Fruit fly (Drosophila melanogaster): ENCODE measurements around the gene CG4686.
A peak's percentile ranks its signal among the peaks of the same experiment; 100 is the strongest.

Gene CG4686

dm6 chr3R:19863979-19864775 is at the start of gene CG4686, which contains the start of gene CG4572 (continued):
- TF ChIP-seq unpg (GFP tag; optimal IDR thresholded peaks at IDR 0.05) (peak; percentile 68), CG31365 (tag; optimal IDR thresholded peaks at IDR 0.05) (no peak), Vsx1 (GFP tag; optimal IDR thresholded peaks at IDR 0.05) (no peak), gsb (GFP tag; IDR thresholded peaks at IDR 0.05) (no peak), CG2120 (GFP tag; optimal IDR thresholded peaks at IDR 0.05) (peak; percentile 91), Nf-YC (tag; optimal IDR thresholded peaks at IDR 0.05) (peak; percentile 83), br (optimal IDR thresholded peaks at IDR 0.05) (no peak), CG14860 (GFP tag; IDR thresholded peaks at IDR 0.05; ENCODE audit: partially characterized antibody) (no peak), CG10654 (GFP tag; optimal IDR thresholded peaks at IDR 0.05) (peak; percentile 75), scrt (GFP tag; optimal IDR thresholded peaks at IDR 0.05) (peak; percentile 55), gem (tag; optimal IDR thresholded peaks at IDR 0.05) (peak; percentile 84), Chrac-16 (GFP tag; optimal IDR thresholded peaks at IDR 0.05) (peak; percentile 64), Neu2 (GFP tag; optimal IDR thresholded peaks at IDR 0.05; ENCODE audit: borderline replicate concordance) (no peak), CG2116 (GFP tag; optimal IDR thresholded peaks at IDR 0.05) (peak; percentile 68), C15 (GFP tag; IDR thresholded peaks at IDR 0.05) (no peak), Optix (GFP tag; IDR thresholded peaks at IDR 0.05) (no peak), CG12155 (GFP tag; optimal IDR thresholded peaks at IDR 0.05) (peak; percentile 72), CG15479 (GFP tag; optimal IDR thresholded peaks at IDR 0.05) (no peak), CG8924 (tag; optimal IDR thresholded peaks at IDR 0.05) (peak; percentile 70), Antp (GFP tag; optimal IDR thresholded peaks at IDR 0.05) (peak; percentile 70), Ets97D (GFP tag; optimal IDR thresholded peaks at IDR 0.05) (peak; percentile 40), CG32532 (GFP tag; IDR thresholded peaks at IDR 0.05) (peak; percentile 86), CG32767 (GFP tag; IDR thresholded peaks at IDR 0.05) (no peak), jigr1 (GFP tag; IDR thresholded peaks at IDR 0.05) (peak; percentile 58; the same call in 1 of the 3 replicates), CG8478 (optimal IDR thresholded peaks at IDR 0.05) (no peak), CG1647 (GFP tag; optimal IDR thresholded peaks at IDR 0.05) (peak; percentile 85), hbn (GFP tag; IDR thresholded peaks at IDR 0.05; ENCODE audit: partially characterized antibody) (no peak), zen2 (GFP tag; IDR thresholded peaks at IDR 0.05; ENCODE audit: partially characterized antibody) (no peak), CG1529 (GFP tag; optimal IDR thresholded peaks at IDR 0.05) (peak; percentile 51), sd (tag; optimal IDR thresholded peaks at IDR 0.05) (no peak), sens-2 (GFP tag; IDR thresholded peaks at IDR 0.05) (peak; percentile 33; the same call in 1 of the 2 replicates), CG11723 (GFP tag; optimal IDR thresholded peaks at IDR 0.05) (peak; percentile 50), CG13287 (GFP tag; IDR thresholded peaks at IDR 0.05; ENCODE audit: partially characterized antibody) (peak; percentile 58; the same call in 1 of the 2 replicates), CTCF (GFP tag; optimal IDR thresholded peaks at IDR 0.05) (peak; percentile 11), CG13624 (GFP tag; optimal IDR thresholded peaks at IDR 0.05) (peak; percentile 96), CG8089 (GFP tag; optimal IDR thresholded peaks at IDR 0.05) (peak; percentile 34), YL-1 (GFP tag; optimal IDR thresholded peaks at IDR 0.05) (peak; percentile 60), Drgx (GFP tag; IDR thresholded peaks at IDR 0.05) (peak; percentile 79), CG6813 (GFP tag; optimal IDR thresholded peaks at IDR 0.05) (peak; percentile 31), CG14014 (GFP tag; IDR thresholded peaks at IDR 0.05) (peak; percentile 42; the same call in 1 of the 2 replicates), CG31224 (GFP tag; IDR thresholded peaks at IDR 0.05) (peak; percentile 69; the same call in 1 of the 2 replicates), ham (GFP tag; IDR thresholded peaks at IDR 0.05) (no peak), dimm (GFP tag; IDR thresholded peaks at IDR 0.05) (no peak), CG13775 (GFP tag; optimal IDR thresholded peaks at IDR 0.05) (peak; percentile 74), CG18262 (tag; optimal IDR thresholded peaks at IDR 0.05) (no peak), nerfin-1 (tag; optimal IDR thresholded peaks at IDR 0.05) (peak; percentile 85), Stat92E (GFP tag; optimal IDR thresholded peaks at IDR 0.05) (peak in 1 of 3 experiments; percentile 14), seq (GFP tag; IDR thresholded peaks at IDR 0.05) (0 out of 2 replicates have a peak, but pooled peaks have one; percentile 37), pho (GFP tag; optimal IDR thresholded peaks at IDR 0.05) (peak; percentile 90), Camta (GFP tag; optimal IDR thresholded peaks at IDR 0.05) (peak; percentile 38)

Data from whole organism, embryonic.